Fruit fly (Drosophila melanogaster) whole organism, embryonic: ENCODE measurements around the gene tplus3b.

Source experiments
- ATbp ChIP-seq: fragments of 200-800 bp; sonication (Bioruptor generic); optimal IDR thresholded peaks from 2 replicates; lab custom pipeline; 2017; ENCODE audit warnings: missing biosample characterization, mild to moderate bottlenecking, missing genetic modification characterization, missing genetic modification reagents
- B-H2 ChIP-seq: fragments of 200-800 bp; sonication (Bioruptor generic); optimal IDR thresholded peaks from 2 replicates; lab custom pipeline; 2018; ENCODE audit warnings: missing biosample characterization, mild to moderate bottlenecking, missing genetic modification characterization
- Blimp-1 ChIP-seq: fragments of 200-800 bp; sonication (Bioruptor generic); optimal IDR thresholded peaks from 3 replicates; lab custom pipeline; 2018; ENCODE audit warnings: missing biosample characterization, missing genetic modification characterization, mild to moderate bottlenecking, moderate library complexity, missing genetic modification reagents
- CG10267 ChIP-seq: fragments of 200-800 bp; sonication (Bioruptor generic); optimal IDR thresholded peaks from 2 replicates; lab custom pipeline; 2018; ENCODE audit warnings: missing biosample characterization, mild to moderate bottlenecking, missing genetic modification characterization, moderate library complexity
- CG10979 ChIP-seq: fragments of 200-800 bp; sonication (Bioruptor generic); optimal IDR thresholded peaks from 2 replicates; lab custom pipeline; 2018; ENCODE audit warnings: missing biosample characterization, mild to moderate bottlenecking, missing genetic modification characterization, moderate library complexity
- CG11398 ChIP-seq: fragments of 200-800 bp; sonication (Bioruptor generic); optimal IDR thresholded peaks from 2 replicates; lab custom pipeline; 2016; ENCODE audit warnings: missing biosample characterization, missing genetic modification characterization
- CG12219 ChIP-seq: fragments of 200-800 bp; sonication (Bioruptor generic); optimal IDR thresholded peaks from 3 replicates; lab custom pipeline; 2018; ENCODE audit warnings: missing biosample characterization, mild to moderate bottlenecking, missing genetic modification characterization
- CG12236 ChIP-seq: fragments of 200-800 bp; sonication (Bioruptor generic); optimal IDR thresholded peaks from 2 replicates; lab custom pipeline; 2016; ENCODE audit warnings: missing biosample characterization, missing genetic modification characterization
- CG14860 ChIP-seq: fragments of 200-800 bp; sonication (Bioruptor generic); IDR thresholded peaks from 3 replicates; pipeline ENCODE4 v1.3.6; 2022; ENCODE audit warnings: missing biosample characterization, missing genetic modification characterization; ENCODE audit not compliant: partially characterized antibody
- CG14965 ChIP-seq: fragments of 200-800 bp; sonication (Bioruptor generic); optimal IDR thresholded peaks from 2 replicates; lab custom pipeline; 2016; ENCODE audit warnings: missing biosample characterization, missing genetic modification characterization, borderline replicate concordance
- CG16779 ChIP-seq: fragments of 200-800 bp; sonication (Bioruptor generic); IDR thresholded peaks from 2 replicates; pipeline ENCODE4 v1.3.6; 2022; ENCODE audit warnings: missing biosample characterization, missing genetic modification characterization
- CG16813 ChIP-seq: fragments of 200-800 bp; sonication (Bioruptor generic); IDR thresholded peaks from 3 replicates; pipeline ENCODE4 v1.3.6; 2022; ENCODE audit warnings: missing biosample characterization, missing genetic modification characterization; ENCODE audit not compliant: partially characterized antibody
- CG17568 ChIP-seq: fragments of 200-800 bp; sonication (Bioruptor generic); optimal IDR thresholded peaks from 2 replicates; lab custom pipeline; 2018; ENCODE audit warnings: missing biosample characterization, mild to moderate bottlenecking, missing genetic modification characterization, moderate library complexity
- CG2116 ChIP-seq: fragments of 200-800 bp; sonication (Bioruptor generic); optimal IDR thresholded peaks from 3 replicates; lab custom pipeline; 2018; ENCODE audit warnings: missing biosample characterization, mild to moderate bottlenecking, missing genetic modification characterization
- CG31441 ChIP-seq: fragments of 200-800 bp; sonication (Bioruptor generic); IDR thresholded peaks from 2 replicates; pipeline ENCODE4 v1.3.6; 2022; ENCODE audit warnings: missing biosample characterization, missing genetic modification characterization
- CG32767 ChIP-seq: fragments of 200-800 bp; sonication (Bioruptor generic); IDR thresholded peaks from 2 replicates; pipeline ENCODE4 v1.3.6; 2022; ENCODE audit warnings: missing biosample characterization, missing genetic modification characterization
- CG33213 ChIP-seq: fragments of 200-800 bp; sonication (Bioruptor generic); optimal IDR thresholded peaks from 3 replicates; lab custom pipeline; 2016; ENCODE audit warnings: missing biosample characterization, missing genetic modification characterization
- CG3407 ChIP-seq: fragments of 200-800 bp; sonication (Bioruptor generic); optimal IDR thresholded peaks from 2 replicates; lab custom pipeline; 2018; ENCODE audit warnings: missing biosample characterization, mild to moderate bottlenecking, missing genetic modification characterization
- CG5953 ChIP-seq: fragments of 200-800 bp; sonication (Bioruptor generic); IDR thresholded peaks from 2 replicates; pipeline ENCODE4 v1.3.6; 2022; ENCODE audit warnings: missing biosample characterization, missing genetic modification characterization
- CG6272 ChIP-seq: fragments of 200-800 bp; sonication (Bioruptor generic); IDR thresholded peaks from 2 replicates; pipeline ENCODE4 v1.3.6; 2022; ENCODE audit warnings: missing biosample characterization, missing genetic modification characterization
- CG6791 ChIP-seq: fragments of 200-800 bp; sonication (Bioruptor generic); IDR thresholded peaks from 3 replicates; pipeline ENCODE4 v1.3.6; 2022; ENCODE audit warnings: missing biosample characterization, missing genetic modification characterization; ENCODE audit not compliant: partially characterized antibody
- CG9932 ChIP-seq: fragments of 200-800 bp; sonication (Bioruptor generic); IDR thresholded peaks from 2 replicates; pipeline ENCODE4 v1.3.6; 2022; ENCODE audit warnings: missing biosample characterization, missing genetic modification characterization
- CHES-1-like ChIP-seq: fragments of 200-800 bp; sonication (Bioruptor generic); optimal IDR thresholded peaks from 2 replicates; lab custom pipeline; 2016; ENCODE audit warnings: missing biosample characterization, missing genetic modification characterization
- Fer3 ChIP-seq: fragments of 200-800 bp; sonication (Bioruptor generic); optimal IDR thresholded peaks from 2 replicates; lab custom pipeline; 2018; ENCODE audit warnings: missing biosample characterization, mild to moderate bottlenecking, missing genetic modification characterization, moderate library complexity
- Hmx ChIP-seq: fragments of 200-800 bp; sonication (Bioruptor generic); optimal IDR thresholded peaks from 2 replicates; lab custom pipeline; 2016; ENCODE audit warnings: missing biosample characterization, missing genetic modification characterization
- Jarid2 ChIP-seq: fragments of 200-800 bp; sonication (Bioruptor generic); optimal IDR thresholded peaks from 3 replicates; lab custom pipeline; 2017; ENCODE audit warnings: mild to moderate bottlenecking, missing biosample characterization, missing genetic modification reagents, missing genetic modification characterization
- Med ChIP-seq: fragments of 200-800 bp; sonication (Bioruptor generic); peaks from one replicate; lab custom pipeline; 2016; ENCODE audit warnings: missing biosample characterization, missing genetic modification characterization, mild to moderate bottlenecking, inconsistent platforms, moderate library complexity
- NC2α ChIP-seq: fragments of 200-800 bp; sonication (Bioruptor generic); optimal IDR thresholded peaks from 2 replicates; lab custom pipeline; 2016; ENCODE audit warnings: missing biosample characterization, missing genetic modification characterization
- NFAT ChIP-seq: fragments of 200-800 bp; sonication (Bioruptor generic); IDR thresholded peaks from 2 replicates; pipeline ENCODE4 v1.3.6; 2022; ENCODE audit warnings: missing biosample characterization, missing genetic modification characterization
- Oaz ChIP-seq: fragments of 200-800 bp; sonication (Bioruptor generic); IDR thresholded peaks from 2 replicates; pipeline ENCODE4 v1.3.6; 2022; ENCODE audit warnings: missing biosample characterization, missing genetic modification characterization
- Xrp1 ChIP-seq: fragments of 200-800 bp; sonication (Bioruptor generic); IDR thresholded peaks from 2 replicates; pipeline ENCODE4 v1.3.6; 2022; ENCODE audit warnings: missing biosample characterization, missing genetic modification characterization
- ato ChIP-seq: fragments of 200-800 bp; sonication (Bioruptor generic); IDR thresholded peaks from 2 replicates; pipeline ENCODE4 v1.3.6; 2022; ENCODE audit warnings: missing biosample characterization, missing genetic modification characterization; ENCODE audit not compliant: partially characterized antibody
- bcd ChIP-seq: fragments of 200-800 bp; sonication (Bioruptor generic); optimal IDR thresholded peaks from 2 replicates; lab custom pipeline; 2017; ENCODE audit warnings: missing biosample characterization, mild to moderate bottlenecking, missing genetic modification characterization
- bigmax ChIP-seq: fragments of 200-800 bp; sonication (Bioruptor generic); optimal IDR thresholded peaks from 2 replicates; lab custom pipeline; 2018; ENCODE audit warnings: missing biosample characterization, mild to moderate bottlenecking, missing genetic modification characterization
- br ChIP-seq: fragments of >200 bp; optimal IDR thresholded peaks from 2 replicates; lab custom pipeline; 2017
- cg ChIP-seq: fragments of 200-800 bp; sonication (Bioruptor generic); optimal IDR thresholded peaks from 3 replicates; lab custom pipeline; 2019; ENCODE audit warnings: missing biosample characterization, mild to moderate bottlenecking, missing genetic modification characterization, moderate library complexity
- ci ChIP-seq: fragments of 200-800 bp; sonication (Bioruptor generic); IDR thresholded peaks from 3 replicates; pipeline ENCODE4 v1.3.6; 2022; ENCODE audit warnings: missing biosample characterization, missing genetic modification characterization
- dpn ChIP-seq, 2 experiments: fragments of 200-800 bp; sonication (Bioruptor generic); optimal IDR thresholded peaks; 3 replicates each; lab custom pipeline; 2016; ENCODE audit warnings: missing biosample characterization in 2 of 2, missing genetic modification characterization in 2 of 2
- gro ChIP-seq: fragments of 200-800 bp; sonication (Bioruptor generic); optimal IDR thresholded peaks from 2 replicates; lab custom pipeline; 2016; ENCODE audit warnings: missing biosample characterization, missing genetic modification characterization
- gsb-n ChIP-seq: fragments of 200-800 bp; sonication (Bioruptor generic); optimal IDR thresholded peaks from 3 replicates; lab custom pipeline; 2018; ENCODE audit warnings: missing biosample characterization, mild to moderate bottlenecking, missing genetic modification characterization
- kay ChIP-seq: fragments of 200-800 bp; sonication (Bioruptor generic); optimal IDR thresholded peaks from 2 replicates; lab custom pipeline; 2016; ENCODE audit warnings: missing biosample characterization, missing genetic modification characterization
- lab ChIP-seq: fragments of 200-800 bp; sonication (Bioruptor generic); optimal IDR thresholded peaks from 3 replicates; lab custom pipeline; 2017; ENCODE audit warnings: missing biosample characterization, missing genetic modification characterization, mild to moderate bottlenecking, moderate library complexity, missing genetic modification reagents
- lilli ChIP-seq: fragments of 200-800 bp; sonication (Bioruptor generic); optimal IDR thresholded peaks from 3 replicates; lab custom pipeline; 2016; ENCODE audit warnings: missing biosample characterization, missing genetic modification characterization
- nau ChIP-seq: fragments of 200-800 bp; sonication (Bioruptor generic); optimal IDR thresholded peaks from 3 replicates; lab custom pipeline; 2017; ENCODE audit warnings: missing biosample characterization, mild to moderate bottlenecking, missing genetic modification characterization, missing genetic modification reagents
- org-1 ChIP-seq: fragments of 200-800 bp; sonication (Bioruptor generic); optimal IDR thresholded peaks from 2 replicates; lab custom pipeline; 2017; ENCODE audit warnings: missing biosample characterization, missing genetic modification characterization
- sim ChIP-seq: fragments of 200-800 bp; sonication (Bioruptor generic); IDR thresholded peaks from 2 replicates; pipeline ENCODE4 v1.3.6; 2022; ENCODE audit warnings: missing biosample characterization, missing genetic modification characterization
- so ChIP-seq: fragments of 200-800 bp; sonication (Bioruptor generic); IDR thresholded peaks from 3 replicates; pipeline ENCODE4 v1.3.6; 2022; ENCODE audit warnings: missing biosample characterization, missing genetic modification characterization
- stwl ChIP-seq: fragments of 200-800 bp; sonication (Bioruptor generic); optimal IDR thresholded peaks from 3 replicates; lab custom pipeline; 2018; ENCODE audit warnings: missing biosample characterization, mild to moderate bottlenecking, missing genetic modification characterization, moderate library complexity
- sug ChIP-seq: fragments of 200-800 bp; optimal IDR thresholded peaks from 2 replicates; lab custom pipeline; 2019; ENCODE audit warnings: missing biosample characterization, mild to moderate bottlenecking, missing genetic modification characterization, moderate library complexity
- usp ChIP-seq: fragments of >200 bp; optimal IDR thresholded peaks from 2 replicates; lab custom pipeline; 2017; ENCODE audit warnings: missing biosample characterization, missing genetic modification characterization
- wek ChIP-seq: fragments of 200-800 bp; sonication (Bioruptor generic); optimal IDR thresholded peaks from 3 replicates; lab custom pipeline; 2018; ENCODE audit warnings: missing biosample characterization, mild to moderate bottlenecking, missing genetic modification characterization, moderate library complexity
- yki ChIP-seq: fragments of >200 bp; optimal IDR thresholded peaks from 3 replicates; lab custom pipeline; 2018

The tplus3b gene

dm6 chr2L:22144127-22144526 lies 39.9 kb upstream of the tplus3b start (continued):
- no peak for TF ChIP-seq CG16813 (GFP tag; lab: Robert Waterston, UW)
- TF ChIP-seq Jarid2 (GFP tag; lab: Kevin White, UChicago) = no peak
- TF ChIP-seq CG2116 (GFP tag; lab: Kevin White, UChicago) = no peak
- peak; percentile 15 for TF ChIP-seq bigmax (GFP tag; lab: Kevin White, UChicago)
- TF ChIP-seq Fer3 = peak; percentile 65
- TF ChIP-seq yki (lab: Kevin White, UChicago) = no peak
- no peak for TF ChIP-seq sim
- peak; percentile 54 for TF ChIP-seq nau (GFP tag; lab: Kevin White, UChicago)
- TF ChIP-seq CG10267 (tag; lab: Kevin White, UChicago) = no peak
- TF ChIP-seq wek (GFP tag; lab: Kevin White, UChicago) = peak; percentile 47
- no peak for TF ChIP-seq CG6272 (GFP tag; lab: Robert Waterston, UW)
- no peak for TF ChIP-seq B-H2 (GFP tag; lab: Kevin White, UChicago)
- TF ChIP-seq Oaz (GFP tag; lab: Robert Waterston, UW) = no peak
- TF ChIP-seq cg (GFP tag; lab: Kevin White, UChicago) = peak; percentile 56
- no peak for TF ChIP-seq CG10979 (tag; lab: Kevin White, UChicago)
- TF ChIP-seq gro (GFP tag; lab: Kevin White, UChicago) = no peak
- TF ChIP-seq CG14860 = no peak
- no peak for TF ChIP-seq CG17568
- peak; percentile 82 for TF ChIP-seq Xrp1 (GFP tag; lab: Robert Waterston, UW)
- peak; percentile 58 for TF ChIP-seq Med
- TF ChIP-seq CG31441 (GFP tag; lab: Robert Waterston, UW) = no peak; the same call in 1 of the 2 replicates
- no peak for TF ChIP-seq gsb-n (tag; lab: Kevin White, UChicago)
- TF ChIP-seq ato (GFP tag; lab: Robert Waterston, UW) = no peak
- TF ChIP-seq NC2α (GFP tag; lab: Kevin White, UChicago) = no peak
- TF ChIP-seq org-1 (GFP tag; lab: Kevin White, UChicago) = no peak
- TF ChIP-seq CG12236 (GFP tag; lab: Kevin White, UChicago) = no peak
- TF ChIP-seq CG11398 (GFP tag; lab: Kevin White, UChicago) = no peak
- no peak for TF ChIP-seq CG6791
- no peak for TF ChIP-seq CG12219 (GFP tag; lab: Kevin White, UChicago)
- no peak for TF ChIP-seq CG9932
- no peak; the same call in 1 of the 2 replicates for TF ChIP-seq NFAT (GFP tag; lab: Robert Waterston, UW)
- TF ChIP-seq so (GFP tag; lab: Robert Waterston, UW) = no peak
- no peak for TF ChIP-seq ci (GFP tag; lab: Robert Waterston, UW)
- TF ChIP-seq lab (GFP tag; lab: Kevin White, UChicago) = peak; percentile 80
- no peak for TF ChIP-seq stwl
- TF ChIP-seq CG16779 (GFP tag; lab: Robert Waterston, UW) = no peak
- no peak for TF ChIP-seq CG14965 (GFP tag; lab: Kevin White, UChicago)
- TF ChIP-seq CG3407 = no peak
- peak; percentile 30; the same call in 1 of the 2 replicates for TF ChIP-seq CG5953 (GFP tag; lab: Robert Waterston, UW)
- no peak for TF ChIP-seq lilli (GFP tag; lab: Kevin White, UChicago)
- no peak for TF ChIP-seq br (lab: Kevin White, UChicago)
- TF ChIP-seq kay (GFP tag; lab: Kevin White, UChicago) = no peak
- no peak for TF ChIP-seq usp
- TF ChIP-seq dpn (GFP tag; optimal IDR thresholded peaks at IDR 0.05; lab: Kevin White, UChicago) = no peak
- TF ChIP-seq bcd (GFP tag; lab: Kevin White, UChicago) = no peak
- peak; percentile 59 for TF ChIP-seq Blimp-1 (GFP tag; lab: Kevin White, UChicago)
- no peak for TF ChIP-seq CG33213 (GFP tag; lab: Kevin White, UChicago)
- peak; percentile 55; the same call in 1 of the 2 replicates for TF ChIP-seq CG32767 (GFP tag; lab: Robert Waterston, UW)
- no peak for TF ChIP-seq sug (tag; lab: Kevin White, UChicago)
- TF ChIP-seq CHES-1-like = no peak
- no peak for TF ChIP-seq ATbp (GFP tag; lab: Kevin White, UChicago)
- TF ChIP-seq Hmx (GFP tag; lab: Kevin White, UChicago) = no peak
